Worm (Caenorhabditis elegans): ENCODE measurements around the gene F18E9.8.

F18E9.8 gene

DNA sequence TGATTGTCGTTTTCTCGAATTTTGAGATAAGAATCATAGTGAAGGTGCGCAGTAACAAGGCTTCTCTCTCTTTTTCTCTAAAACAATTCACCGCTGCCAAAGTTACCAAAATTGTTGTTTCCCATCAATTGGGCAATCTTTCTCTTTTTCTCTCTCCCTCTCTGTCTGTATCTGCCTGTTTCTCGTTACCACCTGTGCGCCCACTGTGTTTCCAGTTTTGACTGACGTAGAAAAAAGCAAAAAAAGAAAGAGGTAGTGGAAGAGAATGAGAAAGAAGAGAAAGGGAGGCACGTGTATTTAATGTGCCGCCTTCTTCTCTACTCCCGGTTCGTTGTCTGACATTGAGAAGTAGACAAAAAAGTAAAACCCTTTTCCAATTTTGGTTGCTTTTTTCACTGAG lies 31.2 kb downstream of the F18E9.8 start (continued):
- TF ChIP-seq mep-1 (tag; optimal IDR thresholded peaks at IDR 0.05) (peak; percentile 75), hmg-1.1 (GFP tag; IDR thresholded peaks at IDR 0.05) (peak; percentile 47; the same call in 1 of the 2 replicates), aha-1 (tag) (peak; percentile 91), cey-2 (tag; optimal IDR thresholded peaks at IDR 0.05; ENCODE audit: borderline replicate concordance, insufficient read depth) (peak; percentile 65), nhr-11 (tag; optimal IDR thresholded peaks at IDR 0.05) (peak; percentile 33), nhr-76 (tag; optimal IDR thresholded peaks at IDR 0.05) (peak; percentile 3), nhr-77 (tag; optimal IDR thresholded peaks at IDR 0.05) (peak; percentile 81), set-16 (GFP tag; IDR thresholded peaks at IDR 0.05) (0 out of 2 replicates have a peak, but pooled peaks have one; percentile 8), duxl-1 (tag; optimal IDR thresholded peaks at IDR 0.05; ENCODE audit: poor library complexity) (no peak), T26A8.4 (GFP tag; IDR thresholded peaks at IDR 0.05) (peak; percentile 71), ZK337.2 (GFP tag; IDR thresholded peaks at IDR 0.05) (no peak), lin-39 (tag; optimal IDR thresholded peaks at IDR 0.05) (no peak), arid-1 (GFP tag; conservative IDR thresholded peaks at IDR 0.05) (0 out of 2 replicates have a peak, but pooled peaks have one; percentile 24), ama-1 (optimal IDR thresholded peaks at IDR 0.05) (no peak), zip-11 (GFP tag; IDR thresholded peaks at IDR 0.05) (no peak), daf-16 (GFP tag; optimal IDR thresholded peaks at IDR 0.05) (no peak), daf-16 (tag; optimal IDR thresholded peaks at IDR 0.05) (peak; percentile 75), R02D3.7 (tag; optimal IDR thresholded peaks at IDR 0.05) (no peak), gei-8 (GFP tag; optimal IDR thresholded peaks at IDR 0.05) (no peak), ztf-11 (tag; optimal IDR thresholded peaks at IDR 0.05) (no peak), nhr-28 (tag; optimal IDR thresholded peaks at IDR 0.05) (peak; percentile 92), dve-1 (tag; optimal IDR thresholded peaks at IDR 0.05; ENCODE audit: insufficient read depth) (peak; percentile 87), spr-1 (tag; optimal IDR thresholded peaks at IDR 0.05) (peak; percentile 21), hif-1 (tag; optimal IDR thresholded peaks at IDR 0.05) (peak in 1 of 2 experiments; percentile 72), daf-8 (GFP tag; IDR thresholded peaks at IDR 0.05) (no peak), lin-38 (GFP tag; IDR thresholded peaks at IDR 0.05) (peak; percentile 23; the same call in 1 of the 2 replicates), nhr-6 (tag; optimal IDR thresholded peaks at IDR 0.05) (peak; percentile 78), jun-1 (tag; optimal IDR thresholded peaks at IDR 0.05) (no peak), F10B5.3 (tag; optimal IDR thresholded peaks at IDR 0.05) (no peak), Y48G9A.11 (GFP tag; IDR thresholded peaks at IDR 0.05) (no peak), nhr-48 (tag; optimal IDR thresholded peaks at IDR 0.05) (peak; percentile 71)

DNA sequence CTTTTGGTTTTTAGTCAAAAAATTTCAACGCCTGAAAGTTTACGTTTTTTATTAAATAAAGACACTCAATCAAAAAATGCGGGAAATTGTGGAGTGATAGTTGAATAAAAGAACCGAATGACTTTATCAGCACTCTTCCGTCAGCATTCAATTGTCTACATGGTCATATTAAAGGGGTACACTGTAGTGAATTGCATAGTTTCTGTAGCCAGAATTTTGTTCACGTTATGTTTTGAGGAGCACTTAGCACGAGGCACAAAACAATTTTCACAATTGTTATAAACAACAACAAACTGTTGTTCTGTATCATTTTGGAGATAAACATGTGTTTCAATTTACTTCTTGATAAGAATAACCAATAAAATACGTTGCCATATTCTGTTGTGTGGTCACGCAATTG lies 32.3 kb downstream of the F18E9.8 start, which contains the start of gene D2021.4:
Gene D2021.4, minus strand, starts transcription at position 48 of the 400 bp plus-strand sequence.
- TF ChIP-seq hlh-30 (tag; optimal IDR thresholded peaks at IDR 0.05; ENCODE audit: insufficient read depth): peak; percentile 38
- no peak for TF ChIP-seq ceh-44 (GFP tag; IDR thresholded peaks at IDR 0.05)
- no peak for TF ChIP-seq php-3 (GFP tag; IDR thresholded peaks at IDR 0.05)
- no peak for TF ChIP-seq cey-2 (tag; optimal IDR thresholded peaks at IDR 0.05; ENCODE audit: borderline replicate concordance, insufficient read depth)
- no peak for TF ChIP-seq lin-39 (tag; optimal IDR thresholded peaks at IDR 0.05)
- no peak for TF ChIP-seq zip-11 (GFP tag; IDR thresholded peaks at IDR 0.05)
- TF ChIP-seq hlh-11 (tag; optimal IDR thresholded peaks at IDR 0.05): peak; percentile 71
- TF ChIP-seq dmd-6 (GFP tag; IDR thresholded peaks at IDR 0.05): peak; percentile 67
- no peak for TF ChIP-seq sdz-12 (GFP tag; optimal IDR thresholded peaks at IDR 0.05)
- no peak for TF ChIP-seq ceh-62 (tag; optimal IDR thresholded peaks at IDR 0.05)
- TF ChIP-seq nhr-6 (tag; optimal IDR thresholded peaks at IDR 0.05): no peak
- no peak for TF ChIP-seq F26F4.8 (GFP tag; conservative IDR thresholded peaks at IDR 0.05)
- peak; percentile 13 for TF ChIP-seq mep-1 (tag; optimal IDR thresholded peaks at IDR 0.05)
- peak; percentile 27 for TF ChIP-seq nhr-102 (tag; optimal IDR thresholded peaks at IDR 0.05)
- no peak for TF ChIP-seq dmd-9 (GFP tag; IDR thresholded peaks at IDR 0.05)
- no peak for TF ChIP-seq attf-4 (tag; optimal IDR thresholded peaks at IDR 0.05)
- TF ChIP-seq aly-2 (tag; optimal IDR thresholded peaks at IDR 0.05): no peak
- peak in 1 of 2 experiments; percentile 35 for TF ChIP-seq mdl-1 (tag; optimal IDR thresholded peaks at IDR 0.05)
- no peak for TF ChIP-seq mxl-2 (GFP tag; conservative IDR thresholded peaks at IDR 0.05)
- TF ChIP-seq lin-38 (GFP tag; IDR thresholded peaks at IDR 0.05): no peak
- TF ChIP-seq aha-1 (tag): no peak
- peak in 1 of 2 experiments; percentile 62 for TF ChIP-seq hif-1 (tag; optimal IDR thresholded peaks at IDR 0.05)
- peak; percentile 50 for TF ChIP-seq nhr-77 (tag; optimal IDR thresholded peaks at IDR 0.05)
- no peak for TF ChIP-seq skn-1 (tag; optimal IDR thresholded peaks at IDR 0.05)
- peak; percentile 4 for TF ChIP-seq T20F7.1 (GFP tag; optimal IDR thresholded peaks at IDR 0.05)
- no peak for TF ChIP-seq ZK337.2 (GFP tag; IDR thresholded peaks at IDR 0.05)
- no peak for TF ChIP-seq zag-1 (tag; optimal IDR thresholded peaks at IDR 0.05)
- no peak for TF ChIP-seq ceh-20 (GFP tag; IDR thresholded peaks at IDR 0.05)
- no peak for TF ChIP-seq pha-4 (GFP tag; IDR thresholded peaks at IDR 0.05)
- TF ChIP-seq pha-4 (tag; optimal IDR thresholded peaks at IDR 0.05): no peak
